Fruit fly (Drosophila melanogaster): ENCODE results near the gene rtp.

dm6 chr3R:5187806-5188205, 49.3 kb downstream of the rtp start:
- no peak for TF ChIP-seq usp (GFP tag; optimal IDR thresholded peaks at IDR 0.05)
- no peak for TF ChIP-seq Dll (optimal IDR thresholded peaks at IDR 0.05)
- TF ChIP-seq pan (optimal IDR thresholded peaks at IDR 0.05): no peak
- TF ChIP-seq CG8478 (optimal IDR thresholded peaks at IDR 0.05): no peak
- TF ChIP-seq EcR (GFP tag; optimal IDR thresholded peaks at IDR 0.05): no peak
